Worm (Caenorhabditis elegans) whole organism, L2 larva: ENCODE results near the gene rde-4.

Experiments used
- C34F6.9 ChIP-seq: fragments of 150-350 bp; optimal IDR thresholded peaks from 2 replicates; lab custom pipeline; 2014; ENCODE audit warnings: missing biosample characterization, missing genetic modification characterization
- R02D3.7 ChIP-seq: fragments of 150-350 bp; optimal IDR thresholded peaks from 2 replicates; lab custom pipeline; 2014; ENCODE audit warnings: missing biosample characterization, missing genetic modification characterization
- Y55F3AM.14 ChIP-seq: fragments of 200-800 bp; sonication (Bioruptor generic); optimal IDR thresholded peaks from 2 replicates; lab custom pipeline; 2018; ENCODE audit warnings: mild to moderate bottlenecking, missing genetic modification characterization, missing compliant biosample characterization
- alr-1 ChIP-seq: fragments of 150-350 bp; optimal IDR thresholded peaks from 2 replicates; lab custom pipeline; 2014; ENCODE audit warnings: missing biosample characterization, missing genetic modification characterization
- ama-1 ChIP-seq: fragments of 150-350 bp; optimal IDR thresholded peaks from 2 replicates; lab custom pipeline; 2018; ENCODE audit warnings: inconsistent platforms
- blmp-1 ChIP-seq: sonication (generic microtip); optimal IDR thresholded peaks from 2 replicates; lab custom pipeline; 2017; ENCODE audit warnings: missing genetic modification characterization, mild to moderate bottlenecking, missing compliant biosample characterization, antibody characterized with exemption, moderate library complexity; ENCODE audit not compliant: insufficient read depth
- ceh-16 ChIP-seq: fragments of 150-350 bp; optimal IDR thresholded peaks from 2 replicates; lab custom pipeline; 2014; ENCODE audit warnings: missing biosample characterization, missing genetic modification characterization
- ceh-82 ChIP-seq: fragments of 150-350 bp; optimal IDR thresholded peaks from 2 replicates; lab custom pipeline; 2014; ENCODE audit warnings: missing biosample characterization, missing genetic modification characterization
- crh-2 ChIP-seq: sonication (generic microtip); optimal IDR thresholded peaks from 2 replicates; lab custom pipeline; 2017; ENCODE audit warnings: missing biosample characterization, missing genetic modification characterization
- dmd-4 ChIP-seq: sonication (generic microtip); optimal IDR thresholded peaks from 2 replicates; lab custom pipeline; 2017; ENCODE audit warnings: missing biosample characterization, missing genetic modification characterization
- egl-27 ChIP-seq: sonication (generic microtip); optimal IDR thresholded peaks from 3 replicates; lab custom pipeline; 2017; ENCODE audit warnings: missing biosample characterization, missing genetic modification reagents, missing genetic modification characterization
- elt-3 ChIP-seq: sonication (generic microtip); optimal IDR thresholded peaks from 2 replicates; lab custom pipeline; 2017; ENCODE audit warnings: missing biosample characterization, missing genetic modification characterization
- fos-1 ChIP-seq: fragments of 150-350 bp; optimal IDR thresholded peaks from 2 replicates; lab custom pipeline; 2014; ENCODE audit warnings: missing biosample characterization, missing genetic modification characterization
- lin-11 ChIP-seq: fragments of 150-350 bp; sonication (generic microtip); optimal IDR thresholded peaks from 2 replicates; lab custom pipeline; 2014; ENCODE audit warnings: missing biosample characterization, missing genetic modification characterization, inconsistent platforms, mixed read lengths
- lin-13 ChIP-seq: fragments of 150-350 bp; optimal IDR thresholded peaks from 2 replicates; lab custom pipeline; 2014; ENCODE audit warnings: missing biosample characterization, missing genetic modification reagents, missing genetic modification characterization
- lin-39 ChIP-seq: fragments of 150-350 bp; optimal IDR thresholded peaks from 2 replicates; lab custom pipeline; 2014; ENCODE audit warnings: missing biosample characterization, missing genetic modification reagents, missing genetic modification characterization
- lsy-2 ChIP-seq, 2 experiments: fragments of 150-350 bp in 1 of 2; sonication (generic microtip) in 1 of 2; optimal IDR thresholded peaks; 2 replicates each; lab custom pipeline; 2014 to 2017; ENCODE audit warnings: missing biosample characterization in 2 of 2, missing genetic modification characterization in 2 of 2
- mab-5 ChIP-seq: fragments of 150-350 bp; optimal IDR thresholded peaks from 2 replicates; lab custom pipeline; 2014; ENCODE audit warnings: missing biosample characterization, missing genetic modification characterization
- mbf-1 ChIP-seq: sonication (generic microtip); optimal IDR thresholded peaks from 2 replicates; lab custom pipeline; 2017; ENCODE audit warnings: missing biosample characterization, missing genetic modification characterization
- nhr-10 ChIP-seq: sonication (generic microtip); optimal IDR thresholded peaks from 2 replicates; lab custom pipeline; 2017; ENCODE audit warnings: missing biosample characterization, missing genetic modification characterization
- nhr-11 ChIP-seq: fragments of 150-350 bp; optimal IDR thresholded peaks from 2 replicates; lab custom pipeline; 2014; ENCODE audit warnings: missing biosample characterization, missing genetic modification characterization
- nhr-12 ChIP-seq: fragments of 150-350 bp; optimal IDR thresholded peaks from 2 replicates; lab custom pipeline; 2014; ENCODE audit warnings: missing biosample characterization, missing genetic modification characterization
- nhr-21 ChIP-seq: fragments of 150-350 bp; optimal IDR thresholded peaks from 2 replicates; lab custom pipeline; 2014; ENCODE audit warnings: missing biosample characterization, missing genetic modification characterization
- nhr-23 ChIP-seq: fragments of 150-350 bp; optimal IDR thresholded peaks from 2 replicates; lab custom pipeline; 2014; ENCODE audit warnings: missing biosample characterization, missing genetic modification reagents, missing genetic modification characterization
- nhr-237 ChIP-seq: fragments of 150-350 bp; optimal IDR thresholded peaks from 2 replicates; lab custom pipeline; 2014; ENCODE audit warnings: missing biosample characterization, missing genetic modification characterization
- nhr-25 ChIP-seq: fragments of 150-350 bp; sonication (generic microtip); optimal IDR thresholded peaks from 3 replicates; lab custom pipeline; 2014; ENCODE audit warnings: missing biosample characterization, missing genetic modification characterization
- sem-4 ChIP-seq: fragments of 150-350 bp; optimal IDR thresholded peaks from 2 replicates; lab custom pipeline; 2014; ENCODE audit warnings: missing biosample characterization, missing genetic modification reagents, missing genetic modification characterization
- skn-1 ChIP-seq: sonication (generic microtip); optimal IDR thresholded peaks from 2 replicates; lab custom pipeline; 2017; ENCODE audit warnings: missing biosample characterization, missing genetic modification characterization
- sma-3 ChIP-seq: sonication (generic microtip); optimal IDR thresholded peaks from 2 replicates; lab custom pipeline; 2016; ENCODE audit warnings: missing genetic modification reagents, missing genetic modification characterization, missing compliant biosample characterization
- snpc-4 ChIP-seq: fragments of 150-350 bp; optimal IDR thresholded peaks from 2 replicates; lab custom pipeline; 2014; ENCODE audit warnings: missing biosample characterization, missing genetic modification characterization
- unc-39 ChIP-seq: fragments of 150-350 bp; optimal IDR thresholded peaks from 2 replicates; lab custom pipeline; 2014; ENCODE audit warnings: missing biosample characterization, missing genetic modification characterization
- ztf-1 ChIP-seq: fragments of 200-800 bp; sonication (Bioruptor generic); conservative IDR thresholded peaks from 2 replicates; pipeline ENCODE4 v1.3.6; 2022; ENCODE audit warnings: missing genetic modification characterization, missing compliant biosample characterization
- ztf-4 ChIP-seq: fragments of 150-350 bp; optimal IDR thresholded peaks from 2 replicates; lab custom pipeline; 2014; ENCODE audit warnings: missing biosample characterization, missing genetic modification characterization

The rde-4 gene

ce11 chrIII:10202391-10202790 is 16.1 kb downstream of the rde-4 start:
- TF ChIP-seq mbf-1 (tag; lab: Kevin White, UChicago): no peak
- no peak for TF ChIP-seq nhr-25 (tag; lab: Kevin White, UChicago)
- TF ChIP-seq snpc-4 (tag; lab: Kevin White, UChicago): no peak
- TF ChIP-seq nhr-23 (tag; lab: Kevin White, UChicago): no peak
- no peak for TF ChIP-seq nhr-21
- TF ChIP-seq dmd-4 (tag; lab: Kevin White, UChicago): no peak
- no peak for TF ChIP-seq fos-1 (tag; lab: Kevin White, UChicago)
- no peak for TF ChIP-seq nhr-237 (tag; lab: Kevin White, UChicago)

- TF ChIP-seq lin-39 (tag; lab: Kevin White, UChicago) (no peak), nhr-11 (no peak), sma-3 (GFP tag; lab: Kevin White, UChicago) (no peak), nhr-10 (tag; lab: Kevin White, UChicago) (no peak), blmp-1 (no peak), egl-27 (no peak), ztf-4 (no peak), ceh-16 (tag; lab: Kevin White, UChicago) (no peak), mab-5 (tag; lab: Kevin White, UChicago) (no peak)
Observed at ce11 chrIII:10201235-10201634, 17.2 kb downstream of the rde-4 start, which contains the start of the genes T20G5.13 and T20G5.12. TSS of gene T20G5.13 (minus strand) at chrIII:10201335. TSS of gene T20G5.12 (plus strand) at chrIII:10201604.

ce11 chrIII:10199052-10199451 is 19.4 kb downstream of the rde-4 start, which contains the start of gene T20G5.8:
TSS of gene T20G5.8 (plus strand) at chrIII:10199352.
- TF ChIP-seq skn-1 (no peak), Y55F3AM.14 (GFP tag; lab: Kevin White, UChicago) (no peak)

- no peak for TF ChIP-seq nhr-12 (tag; lab: Kevin White, UChicago)
- TF ChIP-seq C34F6.9 (tag; lab: Kevin White, UChicago): no peak
- TF ChIP-seq unc-39: no peak
- no peak for TF ChIP-seq nhr-237 (tag; lab: Kevin White, UChicago)
- no peak for TF ChIP-seq mab-5 (tag; lab: Kevin White, UChicago)
- TF ChIP-seq nhr-25 (tag; lab: Kevin White, UChicago): no peak
- TF ChIP-seq sma-3 (GFP tag; lab: Kevin White, UChicago): no peak
- no peak for TF ChIP-seq lsy-2 (tag; optimal IDR thresholded peaks at IDR 0.05; lab: Kevin White, UChicago)
- TF ChIP-seq skn-1: no peak
- TF ChIP-seq ama-1 (lab: Kevin White, UChicago): no peak
- no peak for TF ChIP-seq crh-2 (tag; lab: Kevin White, UChicago)
- TF ChIP-seq ceh-16 (tag; lab: Kevin White, UChicago): no peak
- no peak for TF ChIP-seq Y55F3AM.14 (GFP tag; lab: Kevin White, UChicago)
- TF ChIP-seq lin-11 (tag; lab: Kevin White, UChicago): no peak
- no peak for TF ChIP-seq alr-1
- no peak for TF ChIP-seq elt-3 (tag; lab: Kevin White, UChicago)
- TF ChIP-seq snpc-4 (tag; lab: Kevin White, UChicago): no peak
- no peak for TF ChIP-seq nhr-10 (tag; lab: Kevin White, UChicago)
- TF ChIP-seq lin-13: no peak
- TF ChIP-seq ceh-82 (tag; lab: Kevin White, UChicago): no peak
Observed at ce11 chrIII:10197416-10197815, 21.0 kb downstream of the rde-4 start, which contains the start of gene dod-6. TSS of gene dod-6 (plus strand) at chrIII:10197716.

- no peak for TF ChIP-seq dmd-4 (tag; lab: Kevin White, UChicago)
- TF ChIP-seq elt-3 (tag; lab: Kevin White, UChicago): no peak
- TF ChIP-seq lsy-2 (tag; optimal IDR thresholded peaks at IDR 0.05; lab: Kevin White, UChicago): no peak
- TF ChIP-seq crh-2 (tag; lab: Kevin White, UChicago): no peak
- no peak for TF ChIP-seq nhr-21
- TF ChIP-seq ztf-1 (GFP tag; lab: Robert Waterston, UW): no peak
- TF ChIP-seq nhr-25 (tag; lab: Kevin White, UChicago): no peak
- TF ChIP-seq snpc-4 (tag; lab: Kevin White, UChicago): no peak
- no peak for TF ChIP-seq ztf-4
- no peak for TF ChIP-seq ceh-16 (tag; lab: Kevin White, UChicago)
- TF ChIP-seq sem-4 (tag; lab: Kevin White, UChicago): no peak
- TF ChIP-seq egl-27: no peak
- no peak for TF ChIP-seq R02D3.7 (tag; lab: Kevin White, UChicago)
- TF ChIP-seq, all 48 proteins: peak for 0
Observed at ce11 chrIII:10196796-10197195, 21.6 kb downstream of the rde-4 start.
